Worm (Caenorhabditis elegans): ENCODE measurements around the gene K02F6.6.

DNA sequence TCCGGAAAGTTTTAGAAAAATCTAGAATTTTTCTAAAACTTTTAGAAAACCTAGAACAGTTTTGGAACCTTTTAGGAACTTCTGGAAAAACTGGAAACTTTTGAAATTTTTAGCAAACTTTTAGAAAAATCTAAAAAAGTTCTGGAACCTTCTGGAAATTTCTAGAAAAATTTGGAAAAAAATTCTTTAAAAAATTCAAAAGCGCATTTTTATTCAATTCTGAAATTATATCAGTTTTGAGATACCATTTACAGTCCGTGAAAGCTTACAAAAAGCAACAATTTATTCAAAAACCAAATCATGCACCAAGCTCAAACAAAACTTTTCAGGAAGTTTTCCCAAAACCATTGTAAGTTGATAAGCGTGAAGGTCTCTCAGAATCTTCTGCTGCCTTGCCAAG, 7.6 kb downstream of the K02F6.6 start, which contains the start of gene K02F6.4:
- TF ChIP-seq unc-39 (tag; optimal IDR thresholded peaks at IDR 0.05) (no peak), lin-15B (tag; optimal IDR thresholded peaks at IDR 0.05) (no peak), ceh-9 (tag; optimal IDR thresholded peaks at IDR 0.05) (no peak)
